Fruit fly (Drosophila melanogaster): ENCODE measurements around the gene CG14275.

Gene CG14275

DNA sequence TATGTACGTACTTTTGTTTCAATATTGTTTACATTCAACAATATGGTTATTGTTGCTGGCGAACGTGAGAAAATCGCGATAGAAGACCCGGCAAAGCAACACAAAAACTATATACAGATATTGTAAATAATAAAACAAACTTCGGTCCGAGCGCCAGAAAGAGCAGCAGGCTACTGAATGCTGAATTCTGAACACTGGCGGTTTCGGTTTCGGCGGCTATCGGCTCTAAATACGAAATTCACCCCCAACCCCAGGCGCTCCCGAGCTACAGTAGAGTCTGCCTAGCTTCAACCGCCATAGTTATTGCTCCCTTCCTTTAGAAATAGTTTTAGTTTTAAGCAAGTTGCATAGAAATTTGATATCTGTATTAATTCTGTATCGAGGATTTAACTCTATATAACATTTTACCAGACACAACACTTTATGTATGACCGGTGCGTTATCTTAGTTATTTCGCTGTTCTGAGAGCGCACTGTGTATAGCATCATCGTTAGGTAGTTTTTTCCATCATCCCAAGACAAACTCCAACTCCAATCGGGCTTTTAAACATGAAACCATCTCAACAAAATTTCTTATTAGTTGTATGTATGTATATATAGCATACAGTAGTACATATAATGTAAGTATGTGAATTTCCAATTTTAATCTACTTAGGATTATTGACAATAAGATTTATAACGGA, 35.2 kb downstream of the CG14275 start, which contains the start of gene CG7627 (continued):
- TF ChIP-seq pan (optimal IDR thresholded peaks at IDR 0.05) (no peak), pan (GFP tag; optimal IDR thresholded peaks at IDR 0.05 in 1 of 2, IDR thresholded peaks at IDR 0.05 in 1 of 2) (peak in 1 of 2 experiments; percentile 83), insv (GFP tag; optimal IDR thresholded peaks at IDR 0.05) (peak in 1 of 2 experiments; percentile 82), Neu2 (GFP tag; optimal IDR thresholded peaks at IDR 0.05; ENCODE audit: borderline replicate concordance) (no peak), so (GFP tag; IDR thresholded peaks at IDR 0.05) (peak; percentile 74), sim (GFP tag; IDR thresholded peaks at IDR 0.05) (peak; percentile 57), kay (GFP tag; optimal IDR thresholded peaks at IDR 0.05) (peak; percentile 31), Atf3 (GFP tag; optimal IDR thresholded peaks at IDR 0.05) (peak; percentile 44), Gug (GFP tag; IDR thresholded peaks at IDR 0.05) (peak; percentile 86), CG4424 (GFP tag; optimal IDR thresholded peaks at IDR 0.05) (peak; percentile 82), Sin3A (optimal IDR thresholded peaks at IDR 0.05) (no peak), kni (GFP tag; optimal IDR thresholded peaks at IDR 0.05) (no peak), Ptx1 (GFP tag; IDR thresholded peaks at IDR 0.05) (peak; percentile 83), stc (GFP tag; IDR thresholded peaks at IDR 0.05) (peak; percentile 60; the same call in 1 of the 2 replicates), Hr51 (GFP tag; optimal IDR thresholded peaks at IDR 0.05) (peak; percentile 21 to 77), D (optimal IDR thresholded peaks at IDR 0.05) (no peak), D (GFP tag; optimal IDR thresholded peaks at IDR 0.05) (peak; percentile 51), Blimp-1 (GFP tag; optimal IDR thresholded peaks at IDR 0.05) (peak; percentile 66), knrl (GFP tag; IDR thresholded peaks at IDR 0.05; ENCODE audit: partially characterized antibody) (no peak), Deaf1 (tag; optimal IDR thresholded peaks at IDR 0.05) (peak; percentile 97), CG3995 (GFP tag; optimal IDR thresholded peaks at IDR 0.05) (peak; percentile 7), CG12942 (GFP tag; optimal IDR thresholded peaks at IDR 0.05) (peak; percentile 37), pnt (GFP tag; optimal IDR thresholded peaks at IDR 0.05) (peak; percentile 59), CG13287 (GFP tag; IDR thresholded peaks at IDR 0.05; ENCODE audit: partially characterized antibody) (peak; percentile 27; the same call in 1 of the 2 replicates), CG7357 (GFP tag; IDR thresholded peaks at IDR 0.05) (peak; percentile 73; the same call in 2 of the 3 replicates), CG16779 (GFP tag; IDR thresholded peaks at IDR 0.05) (0 out of 2 replicates have a peak, but pooled peaks have one; percentile 34), p53 (GFP tag; optimal IDR thresholded peaks at IDR 0.05) (peak; percentile 9), crol (GFP tag; IDR thresholded peaks at IDR 0.05) (no peak), CG18619 (GFP tag; optimal IDR thresholded peaks at IDR 0.05) (peak; percentile 71), CkIIα-i1 (GFP tag; IDR thresholded peaks at IDR 0.05) (0 out of 2 replicates have a peak, but pooled peaks have one; percentile 37), CG17359 (tag; optimal IDR thresholded peaks at IDR 0.05) (peak; percentile 81), jing (GFP tag; optimal IDR thresholded peaks at IDR 0.05) (peak; percentile 13), CG6254 (GFP tag; optimal IDR thresholded peaks at IDR 0.05) (peak; percentile 12), Fer1 (GFP tag; optimal IDR thresholded peaks at IDR 0.05) (peak; percentile 86), HmgZ (tag; optimal IDR thresholded peaks at IDR 0.05) (peak; percentile 46), zf30C (GFP tag; optimal IDR thresholded peaks at IDR 0.05) (no peak), tna (GFP tag; IDR thresholded peaks at IDR 0.05; ENCODE audit: partially characterized antibody) (no peak), Hr78 (GFP tag; optimal IDR thresholded peaks at IDR 0.05) (peak in 1 of 2 experiments; percentile 15), nmo (GFP tag; optimal IDR thresholded peaks at IDR 0.05) (peak; percentile 67), Ada2b (GFP tag; IDR thresholded peaks at IDR 0.05) (peak; percentile 83), aop (GFP tag; IDR thresholded peaks at IDR 0.05) (no peak), oc (tag; optimal IDR thresholded peaks at IDR 0.05) (no peak), Asciz (GFP tag; optimal IDR thresholded peaks at IDR 0.05) (peak; percentile 66), yki (optimal IDR thresholded peaks at IDR 0.05) (no peak), run (tag; optimal IDR thresholded peaks at IDR 0.05) (peak; percentile 35), CG11093 (GFP tag; IDR thresholded peaks at IDR 0.05) (peak; percentile 63; the same call in 1 of the 3 replicates), sima (GFP tag; optimal IDR thresholded peaks at IDR 0.05) (no peak), ato (GFP tag; IDR thresholded peaks at IDR 0.05; ENCODE audit: partially characterized antibody) (no peak), Dref (GFP tag; IDR thresholded peaks at IDR 0.05) (peak; percentile 27), CG18011 (GFP tag; optimal IDR thresholded peaks at IDR 0.05) (peak; percentile 26)

Data from whole organism, embryonic.